Worm (Caenorhabditis elegans): Measurements from ENCODE around the gene K09C6.2.

ce11 chrV:849512-849911, 7.1 kb upstream of the K09C6.2 start, which contains the start of gene srbc-12:
- TF ChIP-seq B0310.2 (tag; optimal IDR thresholded peaks at IDR 0.05) (no peak), aly-1 (tag; optimal IDR thresholded peaks at IDR 0.05) (no peak), ama-1 (optimal IDR thresholded peaks at IDR 0.05) (no peak), pes-1 (GFP tag; IDR thresholded peaks at IDR 0.05) (no peak), ceh-36 (tag; optimal IDR thresholded peaks at IDR 0.05) (no peak), hnd-1 (tag; optimal IDR thresholded peaks at IDR 0.05) (no peak), hmbx-1 (tag; optimal IDR thresholded peaks at IDR 0.05) (no peak), tra-4 (tag; optimal IDR thresholded peaks at IDR 0.05) (no peak), ceh-13 (GFP tag; optimal IDR thresholded peaks at IDR 0.05) (no peak), flt-1 (GFP tag; IDR thresholded peaks at IDR 0.05) (no peak), ets-7 (tag; optimal IDR thresholded peaks at IDR 0.05) (no peak)
